Worm (Caenorhabditis elegans) whole organism, L4 larva: Measurements from ENCODE around the gene F54B11.8.

Experiments
- D1046.2 ChIP-seq: fragments of 200-800 bp; sonication (Bioruptor generic); IDR thresholded peaks from 2 replicates; pipeline ENCODE4 v1.3.6; 2022; ENCODE audit warnings: missing genetic modification characterization, missing compliant biosample characterization
- F49E8.2 ChIP-seq: sonication (generic microtip); optimal IDR thresholded peaks from 2 replicates; lab custom pipeline; 2016; ENCODE audit warnings: missing compliant biosample characterization, mild to moderate bottlenecking, missing genetic modification characterization, borderline replicate concordance
- ctbp-1 ChIP-seq: fragments of 200-800 bp; sonication (Bioruptor generic); IDR thresholded peaks from 2 replicates; pipeline ENCODE4 v1.3.6; 2022; ENCODE audit warnings: missing genetic modification reagents, missing genetic modification characterization, missing compliant biosample characterization
- egl-27 ChIP-seq: sonication (generic microtip); optimal IDR thresholded peaks from 3 replicates; lab custom pipeline; 2017; ENCODE audit warnings: missing biosample characterization, missing genetic modification reagents, missing genetic modification characterization
- fos-1 ChIP-seq: fragments of 150-350 bp; optimal IDR thresholded peaks from 2 replicates; lab custom pipeline; 2014; ENCODE audit warnings: missing biosample characterization, missing genetic modification characterization
- hif-1 ChIP-seq, 2 experiments: sonication (generic microtip); optimal IDR thresholded peaks; 2 replicates each; lab custom pipeline; 2016 to 2017; ENCODE audit warnings: missing compliant biosample characterization in 2 of 2, missing genetic modification characterization in 2 of 2, missing genetic modification reagents in 2 of 2, missing genotype in 2 of 2, mild to moderate bottlenecking in 1 of 2
- hlh-11 ChIP-seq: fragments of 200-800 bp; sonication (Bioruptor generic); optimal IDR thresholded peaks from 2 replicates; lab custom pipeline; 2018; ENCODE audit warnings: mild to moderate bottlenecking, missing genetic modification characterization, missing compliant biosample characterization
- jun-1 ChIP-seq: fragments of 150-350 bp; optimal IDR thresholded peaks from 2 replicates; lab custom pipeline; 2014; ENCODE audit warnings: missing biosample characterization, missing genetic modification reagents, missing genetic modification characterization
- madf-5 ChIP-seq, 2 experiments: fragments of 200-800 bp; sonication (Bioruptor generic); IDR thresholded peaks; 2 replicates each; pipeline ENCODE4 v1.3.6; 2022; ENCODE audit warnings: missing compliant biosample characterization in 2 of 2, missing genetic modification characterization in 2 of 2
- mdl-1 ChIP-seq, 2 experiments: fragments of 150-350 bp in 1 of 2; sonication (generic microtip) in 1 of 2; optimal IDR thresholded peaks; 2 replicates each; lab custom pipeline; 2014 to 2017; ENCODE audit warnings: missing biosample characterization in 2 of 2, missing genetic modification characterization in 2 of 2
- mxl-2 ChIP-seq: fragments of 200-800 bp; sonication (Bioruptor generic); conservative IDR thresholded peaks from 2 replicates; pipeline ENCODE4 v1.3.6; 2022; ENCODE audit warnings: missing genetic modification reagents, missing genetic modification characterization, missing compliant biosample characterization
- mxl-3 ChIP-seq: fragments of 200-800 bp; sonication (Bioruptor generic); optimal IDR thresholded peaks from 2 replicates; lab custom pipeline; 2018; ENCODE audit warnings: mild to moderate bottlenecking, missing genetic modification characterization, missing compliant biosample characterization
- nhr-11 ChIP-seq: fragments of 150-350 bp; optimal IDR thresholded peaks from 2 replicates; lab custom pipeline; 2014; ENCODE audit warnings: missing biosample characterization, missing genetic modification characterization
- nhr-6 ChIP-seq: fragments of 150-350 bp; optimal IDR thresholded peaks from 2 replicates; lab custom pipeline; 2014; ENCODE audit warnings: missing biosample characterization, missing genetic modification characterization
- saeg-2 ChIP-seq: fragments of 200-800 bp; sonication (Bioruptor generic); IDR thresholded peaks from 2 replicates; pipeline ENCODE4 v1.3.6; 2022; ENCODE audit warnings: missing genetic modification reagents, missing genetic modification characterization, missing compliant biosample characterization
- set-16 ChIP-seq: fragments of 200-800 bp; sonication (Bioruptor generic); IDR thresholded peaks from 2 replicates; pipeline ENCODE4 v1.3.6; 2022; ENCODE audit warnings: missing genetic modification reagents, missing genetic modification characterization, missing compliant biosample characterization
- tra-1 ChIP-seq: fragments of 200-800 bp; sonication (Bioruptor generic); IDR thresholded peaks from 2 replicates; pipeline ENCODE4 v1.3.6; 2022; ENCODE audit warnings: missing genetic modification reagents, missing genetic modification characterization, missing compliant biosample characterization
- unc-62 ChIP-seq, 3 experiments: fragments of 150-350 bp in 1 of 3; sonication (generic microtip); optimal IDR thresholded peaks in 2 of 3; peaks in 1 of 3; 1 replicate in 1 of 3; 2 replicates in 2 of 3; lab custom pipeline; 2014 to 2017; ENCODE audit warnings: missing biosample characterization in 3 of 3, missing genetic modification characterization in 3 of 3, missing genetic modification reagents in 3 of 3, missing genotype in 1 of 3

F54B11.8 gene

DNA sequence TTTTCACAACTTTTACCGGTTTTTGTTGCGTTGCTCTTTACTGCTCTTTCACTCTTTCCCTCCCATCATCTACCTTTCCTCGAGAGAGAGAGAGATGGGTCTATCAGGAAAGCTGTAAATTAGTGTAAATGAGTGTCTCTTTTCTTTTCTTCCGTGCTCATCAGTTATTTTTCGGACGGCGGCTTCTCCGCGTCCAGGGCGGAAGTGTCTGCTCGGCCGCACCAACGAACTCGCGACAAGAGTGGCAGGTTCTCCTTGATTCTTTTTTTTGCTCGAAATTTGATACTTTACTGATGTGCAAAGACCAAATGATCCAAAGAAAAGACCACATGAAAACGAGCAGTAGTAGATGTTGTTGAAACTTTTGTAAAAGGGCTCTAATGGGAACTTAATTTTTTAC is 45.1 kb downstream of the F54B11.8 start:
- TF ChIP-seq ctbp-1 (GFP tag; lab: Robert Waterston, UW) (0 out of 2 replicates have a peak, but pooled peaks have one; percentile 29), F49E8.2 (tag; lab: Kevin White, UChicago) (no peak), jun-1 (tag; lab: Kevin White, UChicago) (no peak), tra-1 (GFP tag; lab: Robert Waterston, UW) (peak; percentile 45; the same call in 1 of the 2 replicates), hif-1 (tag; optimal IDR thresholded peaks at IDR 0.05; lab: Kevin White, UChicago) (no peak), mxl-3 (GFP tag; lab: Kevin White, UChicago) (no peak), hlh-11 (tag; lab: Kevin White, UChicago) (peak; percentile 64), set-16 (GFP tag; lab: Robert Waterston, UW) (peak; percentile 17; the same call in 1 of the 2 replicates), saeg-2 (GFP tag; lab: Robert Waterston, UW) (no peak)

DNA sequence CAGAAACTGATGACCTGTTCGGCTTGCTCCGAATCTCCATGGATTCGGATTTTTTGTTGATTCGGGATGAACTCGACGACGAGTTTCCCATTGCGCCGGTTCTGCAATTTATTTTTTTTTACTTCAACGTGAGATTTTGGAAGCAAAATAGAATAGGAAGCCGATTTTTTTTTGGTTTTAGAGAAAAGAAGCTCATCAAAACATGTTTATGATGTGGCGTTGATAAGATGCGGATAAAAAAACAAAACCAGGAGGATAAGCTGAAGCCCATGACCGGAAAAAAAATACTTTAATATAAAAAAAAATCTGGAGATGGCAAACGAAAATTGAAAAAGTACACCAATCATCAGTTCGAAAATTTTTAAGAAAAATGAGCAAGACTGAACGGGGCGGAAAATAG is 47.7 kb downstream of the F54B11.8 start, which contains the start of gene glb-20:
Gene glb-20, minus strand, starts transcription at position 101 of the 400 bp plus-strand sequence.
- TF ChIP-seq fos-1 (tag; lab: Kevin White, UChicago) = no peak
- no peak for TF ChIP-seq nhr-6 (tag; lab: Kevin White, UChicago)
- no peak for TF ChIP-seq mxl-2 (GFP tag; lab: Robert Waterston, UW)
- no peak for TF ChIP-seq madf-5 (GFP tag; IDR thresholded peaks at IDR 0.05; lab: Robert Waterston, UW)
- no peak for TF ChIP-seq mdl-1 (tag; optimal IDR thresholded peaks at IDR 0.05; lab: Kevin White, UChicago)

ce11 chrX:13555098-13555497 is 48.6 kb downstream of the F54B11.8 start:
- TF ChIP-seq egl-27 (tag; lab: Kevin White, UChicago) (no peak), F49E8.2 (tag; lab: Kevin White, UChicago) (no peak), D1046.2 (GFP tag; lab: Robert Waterston, UW) (no peak), nhr-11 (tag; lab: Kevin White, UChicago) (peak; percentile 50), unc-62 (GFP tag; optimal IDR thresholded peaks at IDR 0.05 in 1 of 2; lab: Kevin White, UChicago) (peak in 1 of 2 experiments; percentile 89), unc-62 (tag; optimal IDR thresholded peaks at IDR 0.05; lab: Kevin White, UChicago) (no peak)
